Worm (Caenorhabditis elegans) whole organism, young adult: ENCODE measurements around the gene dgk-1.
A peak's percentile ranks its signal among the peaks of the same experiment; 100 is the strongest.

Source experiments
- B0035.1 ChIP-seq: sonication (generic microtip); optimal IDR thresholded peaks from 2 replicates; lab custom pipeline; 2016; ENCODE audit warnings: missing genetic modification characterization, mild to moderate bottlenecking, missing compliant biosample characterization, missing genotype, missing genetic modification reagents
- B0336.3 ChIP-seq: fragments of 200-800 bp; sonication (Bioruptor generic); IDR thresholded peaks from 2 replicates; pipeline ENCODE4 v1.3.6; 2022; ENCODE audit warnings: missing genetic modification characterization, missing compliant biosample characterization
- F10E7.11 ChIP-seq: sonication (generic microtip); optimal IDR thresholded peaks from 2 replicates; lab custom pipeline; 2017; ENCODE audit warnings: mild to moderate bottlenecking, missing genetic modification characterization, moderate library complexity, missing compliant biosample characterization
- F22D6.2 ChIP-seq: sonication (generic microtip); optimal IDR thresholded peaks from 2 replicates; lab custom pipeline; 2016; ENCODE audit warnings: mild to moderate bottlenecking, missing genetic modification characterization, missing compliant biosample characterization
- F23B12.7 ChIP-seq: sonication (generic microtip); optimal IDR thresholded peaks from 2 replicates; lab custom pipeline; 2017; ENCODE audit warnings: missing genetic modification characterization, mild to moderate bottlenecking, missing compliant biosample characterization, antibody characterized with exemption, moderate library complexity; ENCODE audit not compliant: insufficient read depth
- F49E8.2 ChIP-seq: sonication (generic microtip); optimal IDR thresholded peaks from 3 replicates; lab custom pipeline; 2017; ENCODE audit warnings: missing genetic modification characterization, mild to moderate bottlenecking, missing compliant biosample characterization, antibody characterized with exemption, moderate library complexity; ENCODE audit not compliant: insufficient read depth
- F57A8.1 ChIP-seq: fragments of 200-800 bp; sonication (Bioruptor generic); optimal IDR thresholded peaks from 2 replicates; lab custom pipeline; 2018; ENCODE audit warnings: mild to moderate bottlenecking, missing genetic modification characterization, moderate library complexity, missing compliant biosample characterization
- K11D2.4 ChIP-seq: fragments of 200-800 bp; sonication (Bioruptor generic); IDR thresholded peaks from 2 replicates; pipeline ENCODE4 v1.3.6; 2022; ENCODE audit warnings: missing genetic modification reagents, missing genetic modification characterization, missing compliant biosample characterization
- K12H6.12 ChIP-seq: fragments of 200-800 bp; sonication (Bioruptor generic); optimal IDR thresholded peaks from 2 replicates; lab custom pipeline; 2018; ENCODE audit warnings: mild to moderate bottlenecking, missing genetic modification characterization, missing compliant biosample characterization
- T26A5.8 ChIP-seq: sonication (generic microtip); optimal IDR thresholded peaks from 2 replicates; lab custom pipeline; 2016; ENCODE audit warnings: missing genetic modification characterization, missing compliant biosample characterization
- Y95B8A.8 ChIP-seq: fragments of 200-800 bp; sonication (Bioruptor generic); IDR thresholded peaks from 2 replicates; pipeline ENCODE4 v1.3.6; 2022; ENCODE audit warnings: missing genetic modification reagents, missing genetic modification characterization, missing compliant biosample characterization
- akir-1 ChIP-seq: fragments of 200-800 bp; sonication (Bioruptor generic); optimal IDR thresholded peaks from 2 replicates; lab custom pipeline; 2018; ENCODE audit warnings: mild to moderate bottlenecking, missing genetic modification characterization, moderate library complexity, missing compliant biosample characterization
- atf-7 ChIP-seq: sonication (generic microtip); optimal IDR thresholded peaks from 2 replicates; lab custom pipeline; 2017; ENCODE audit warnings: mild to moderate bottlenecking, missing genetic modification characterization, missing compliant biosample characterization
- athp-1 ChIP-seq: sonication (generic microtip); optimal IDR thresholded peaks from 2 replicates; lab custom pipeline; 2017; ENCODE audit warnings: mild to moderate bottlenecking, missing genetic modification characterization, missing compliant biosample characterization
- attf-3 ChIP-seq: fragments of 200-800 bp; sonication (Bioruptor generic); conservative IDR thresholded peaks from 2 replicates; pipeline ENCODE4 v1.3.6; 2022; ENCODE audit warnings: missing genetic modification reagents, missing genetic modification characterization, missing compliant biosample characterization
- attf-5 ChIP-seq: fragments of 200-800 bp; sonication (Bioruptor generic); optimal IDR thresholded peaks from 2 replicates; lab custom pipeline; 2018; ENCODE audit warnings: mild to moderate bottlenecking, missing genetic modification characterization, missing compliant biosample characterization
- cebp-2 ChIP-seq: fragments of 200-800 bp; sonication (Bioruptor generic); IDR thresholded peaks from 2 replicates; pipeline ENCODE4 v1.3.6; 2022; ENCODE audit warnings: missing genetic modification characterization, missing compliant biosample characterization
- ceh-40 ChIP-seq: fragments of 200-800 bp; sonication (Bioruptor generic); IDR thresholded peaks from 2 replicates; pipeline ENCODE4 v1.3.6; 2022; ENCODE audit warnings: missing genetic modification characterization, missing compliant biosample characterization
- chd-7 ChIP-seq: sonication (generic microtip); optimal IDR thresholded peaks from 2 replicates; lab custom pipeline; 2016; ENCODE audit warnings: mild to moderate bottlenecking, missing genetic modification characterization, moderate library complexity, missing compliant biosample characterization
- die-1 ChIP-seq: sonication (generic microtip); optimal IDR thresholded peaks from 2 replicates; lab custom pipeline; 2016; ENCODE audit warnings: missing genotype, mild to moderate bottlenecking, missing genetic modification characterization, missing compliant biosample characterization
- dox-1 ChIP-seq: fragments of 200-800 bp; sonication (Bioruptor generic); IDR thresholded peaks from 2 replicates; pipeline ENCODE4 v1.3.6; 2022; ENCODE audit warnings: missing genetic modification reagents, missing genetic modification characterization, missing compliant biosample characterization
- egl-44 ChIP-seq: fragments of 200-800 bp; sonication (Bioruptor generic); IDR thresholded peaks from 2 replicates; pipeline ENCODE4 v1.3.6; 2022; ENCODE audit warnings: missing genetic modification reagents, missing genetic modification characterization, missing compliant biosample characterization
- fkh-3 ChIP-seq: sonication (generic microtip); optimal IDR thresholded peaks from 2 replicates; lab custom pipeline; 2016; ENCODE audit warnings: mild to moderate bottlenecking, missing genetic modification characterization, missing compliant biosample characterization
- hlh-12 ChIP-seq: sonication (generic microtip); optimal IDR thresholded peaks from 2 replicates; lab custom pipeline; 2016; ENCODE audit warnings: missing genetic modification characterization, missing compliant biosample characterization
- hmg-20 ChIP-seq: fragments of 200-800 bp; sonication (Bioruptor generic); IDR thresholded peaks from 2 replicates; pipeline ENCODE4 v1.3.6; 2022; ENCODE audit warnings: missing genetic modification reagents, missing genetic modification characterization, missing compliant biosample characterization
- hsf-1 ChIP-seq: fragments of 200-800 bp; sonication (Bioruptor generic); IDR thresholded peaks from 2 replicates; pipeline ENCODE4 v1.3.6; 2022; ENCODE audit warnings: missing genetic modification reagents, missing genetic modification characterization, missing compliant biosample characterization
- lag-1 ChIP-seq: fragments of 200-800 bp; sonication (Bioruptor generic); IDR thresholded peaks from 2 replicates; pipeline ENCODE4 v1.3.6; 2022; ENCODE audit warnings: missing genetic modification reagents, missing genetic modification characterization, missing compliant biosample characterization
- let-607 ChIP-seq, 2 experiments: fragments of 200-800 bp in 1 of 2; sonication (Bioruptor generic) in 1 of 2; sonication (generic microtip) in 1 of 2; optimal IDR thresholded peaks; 2 replicates each; lab custom pipeline; 2016 to 2018; ENCODE audit warnings: mild to moderate bottlenecking in 2 of 2, missing compliant biosample characterization in 2 of 2, missing genetic modification characterization in 2 of 2, moderate library complexity in 2 of 2, missing genotype in 1 of 2
- lin-35 ChIP-seq, 3 experiments: fragments of 150-350 bp in 2 of 3; sonication (generic microtip) in 1 of 3; optimal IDR thresholded peaks; 2 replicates each; lab custom pipeline; 2014 to 2018; ENCODE audit warnings: missing biosample characterization in 3 of 3, missing genetic modification characterization in 3 of 3, missing genetic modification reagents in 3 of 3
- lin-40 ChIP-seq: sonication (generic microtip); optimal IDR thresholded peaks from 2 replicates; lab custom pipeline; 2016; ENCODE audit warnings: missing genetic modification characterization, mild to moderate bottlenecking, missing compliant biosample characterization, missing genotype, missing genetic modification reagents
- lin-54 ChIP-seq: fragments of 200-800 bp; sonication (Bioruptor generic); optimal IDR thresholded peaks from 2 replicates; lab custom pipeline; 2018; ENCODE audit warnings: mild to moderate bottlenecking, missing genetic modification characterization, missing compliant biosample characterization
- lsy-27 ChIP-seq: sonication (generic microtip); optimal IDR thresholded peaks from 2 replicates; lab custom pipeline; 2017; ENCODE audit warnings: missing genetic modification characterization, mild to moderate bottlenecking, missing compliant biosample characterization, antibody characterized with exemption, missing genotype, borderline replicate concordance; ENCODE audit not compliant: insufficient read depth
- madf-10 ChIP-seq: sonication (generic microtip); optimal IDR thresholded peaks from 2 replicates; lab custom pipeline; 2016; ENCODE audit warnings: mild to moderate bottlenecking, missing genetic modification characterization, missing compliant biosample characterization
- nfya-2 ChIP-seq: fragments of 200-800 bp; sonication (Bioruptor generic); IDR thresholded peaks from 2 replicates; pipeline ENCODE4 v1.3.6; 2022; ENCODE audit warnings: missing genetic modification reagents, missing genetic modification characterization, missing compliant biosample characterization
- nfyb-1 ChIP-seq: fragments of 200-800 bp; sonication (Bioruptor generic); IDR thresholded peaks from 2 replicates; pipeline ENCODE4 v1.3.6; 2022; ENCODE audit warnings: missing genetic modification reagents, missing genetic modification characterization, missing compliant biosample characterization
- pbrm-1 ChIP-seq: fragments of 200-800 bp; sonication (Bioruptor generic); IDR thresholded peaks from 2 replicates; pipeline ENCODE4 v1.3.6; 2022; ENCODE audit warnings: missing genetic modification reagents, missing genetic modification characterization, missing compliant biosample characterization
- repo-1 ChIP-seq: sonication (generic microtip); optimal IDR thresholded peaks from 2 replicates; lab custom pipeline; 2017; ENCODE audit warnings: mild to moderate bottlenecking, missing genetic modification characterization, missing compliant biosample characterization
- rpc-1 ChIP-seq, 2 experiments: fragments of 150-350 bp in 1 of 2; sonication (generic microtip) in 1 of 2; optimal IDR thresholded peaks; 2 replicates each; lab custom pipeline; 2014 to 2018; ENCODE audit warnings: missing biosample characterization in 1 of 2, missing genetic modification characterization in 1 of 2, missing genetic modification reagents in 1 of 2, missing genotype in 1 of 2
- sdz-38 ChIP-seq: sonication (generic microtip); optimal IDR thresholded peaks from 2 replicates; lab custom pipeline; 2016; ENCODE audit warnings: missing genotype, missing genetic modification characterization, missing compliant biosample characterization
- snpc-1.1 ChIP-seq: sonication (generic microtip); optimal IDR thresholded peaks from 2 replicates; lab custom pipeline; 2017; ENCODE audit warnings: missing genetic modification characterization, mild to moderate bottlenecking, missing compliant biosample characterization, antibody characterized with exemption, moderate library complexity, missing genotype, missing genetic modification reagents; ENCODE audit not compliant: insufficient read depth
- snpc-3.4 ChIP-seq: sonication (generic microtip); optimal IDR thresholded peaks from 2 replicates; lab custom pipeline; 2017; ENCODE audit warnings: missing genetic modification characterization, mild to moderate bottlenecking, missing compliant biosample characterization, antibody characterized with exemption, moderate library complexity, missing genotype, missing genetic modification reagents
- somi-1 ChIP-seq: fragments of 200-800 bp; sonication (Bioruptor generic); optimal IDR thresholded peaks from 2 replicates; lab custom pipeline; 2018; ENCODE audit warnings: mild to moderate bottlenecking, missing genetic modification characterization, missing compliant biosample characterization
- sptf-2 ChIP-seq: fragments of 200-800 bp; sonication (Bioruptor generic); optimal IDR thresholded peaks from 2 replicates; lab custom pipeline; 2018; ENCODE audit warnings: mild to moderate bottlenecking, missing genetic modification characterization, missing compliant biosample characterization
- tbp1 ChIP-seq: fragments of 200-800 bp; sonication (Bioruptor generic); optimal IDR thresholded peaks from 2 replicates; lab custom pipeline; 2018; ENCODE audit warnings: mild to moderate bottlenecking, missing genetic modification characterization, missing compliant biosample characterization
- unc-130 ChIP-seq: sonication (generic microtip); optimal IDR thresholded peaks from 2 replicates; lab custom pipeline; 2016; ENCODE audit warnings: missing genetic modification reagents, missing genetic modification characterization, missing compliant biosample characterization
- zfh-2 ChIP-seq: fragments of 200-800 bp; sonication (Bioruptor generic); conservative IDR thresholded peaks from 2 replicates; pipeline ENCODE4 v1.3.6; 2022; ENCODE audit warnings: missing genetic modification reagents, missing genetic modification characterization, missing compliant biosample characterization
- ztf-26 ChIP-seq: sonication (generic microtip); optimal IDR thresholded peaks from 2 replicates; lab custom pipeline; 2017; ENCODE audit warnings: missing genetic modification characterization, missing compliant biosample characterization

The dgk-1 gene

ce11 chrX:949466-949865 lies 41.8 kb downstream of the dgk-1 start (continued):
- TF ChIP-seq ztf-26 (tag; lab: Kevin White, UChicago) (no peak), zfh-2 (GFP tag; lab: Robert Waterston, UW) (peak; percentile 97), K12H6.12 (tag; lab: Kevin White, UChicago) (peak; percentile 97), F23B12.7 (tag; lab: Kevin White, UChicago) (peak; percentile 4), sptf-2 (GFP tag; lab: Kevin White, UChicago) (no peak), lag-1 (GFP tag; lab: Robert Waterston, UW) (no peak), die-1 (peak; percentile 28), hsf-1 (0 out of 2 replicates have a peak, but pooled peaks have one; percentile 42), lin-40 (tag; lab: Kevin White, UChicago) (peak; percentile 90), atf-7 (tag; lab: Kevin White, UChicago) (peak; percentile 20), B0035.1 (peak; percentile 63), attf-3 (GFP tag; lab: Robert Waterston, UW) (peak; percentile 63; the same call in 1 of the 2 replicates), F49E8.2 (no peak), snpc-1.1 (tag; lab: Kevin White, UChicago) (no peak), madf-10 (tag; lab: Kevin White, UChicago) (peak; percentile 71), dox-1 (GFP tag; lab: Robert Waterston, UW) (peak; percentile 49; the same call in 1 of the 2 replicates), athp-1 (peak; percentile 39), ceh-40 (no peak), Y95B8A.8 (0 out of 2 replicates have a peak, but pooled peaks have one; percentile 27), lsy-27 (no peak), hmg-20 (GFP tag; lab: Robert Waterston, UW) (peak; percentile 63), rpc-1 (optimal IDR thresholded peaks at IDR 0.05; lab: Kevin White, UChicago) (no peak), rpc-1 (tag; optimal IDR thresholded peaks at IDR 0.05; lab: Kevin White, UChicago) (no peak), akir-1 (GFP tag; lab: Kevin White, UChicago) (peak; percentile 53), pbrm-1 (GFP tag; lab: Robert Waterston, UW) (peak; percentile 71), K11D2.4 (peak; percentile 66; the same call in 1 of the 2 replicates), somi-1 (peak; percentile 83), snpc-3.4 (tag; lab: Kevin White, UChicago) (no peak), repo-1 (tag; lab: Kevin White, UChicago) (no peak), lin-35 (GFP tag; optimal IDR thresholded peaks at IDR 0.05; lab: Kevin White, UChicago) (peak in 1 of 3 experiments; percentile 36), let-607 (tag; optimal IDR thresholded peaks at IDR 0.05; lab: Kevin White, UChicago) (peak in 1 of 2 experiments; percentile 28), F57A8.1 (GFP tag; lab: Kevin White, UChicago) (no peak), F22D6.2 (tag; lab: Kevin White, UChicago) (no peak), egl-44 (0 out of 2 replicates have a peak, but pooled peaks have one; percentile 22), unc-130 (GFP tag; lab: Kevin White, UChicago) (no peak), attf-5 (GFP tag; lab: Kevin White, UChicago) (peak; percentile 80), B0336.3 (GFP tag; lab: Robert Waterston, UW) (peak; percentile 60; the same call in 1 of the 2 replicates), T26A5.8 (no peak), nfya-2 (no peak), tbp1 (peak; percentile 32), F10E7.11 (tag; lab: Kevin White, UChicago) (no peak), lin-54 (GFP tag; lab: Kevin White, UChicago) (peak; percentile 38), chd-7 (tag; lab: Kevin White, UChicago) (peak; percentile 59), cebp-2 (no peak), sdz-38 (tag; lab: Kevin White, UChicago) (no peak), nfyb-1 (GFP tag; lab: Robert Waterston, UW) (peak; percentile 80), hlh-12 (tag; lab: Kevin White, UChicago) (no peak), fkh-3 (no peak)
